Worm (Caenorhabditis elegans) whole organism, late embryonic: Measurements from ENCODE around the gene pals-27.

Source experiments
- C08G9.2 ChIP-seq: sonication (generic microtip); optimal IDR thresholded peaks from 2 replicates; lab custom pipeline; 2016; ENCODE audit warnings: mild to moderate bottlenecking, missing genetic modification characterization, moderate library complexity, missing compliant biosample characterization
- F13H6.1 ChIP-seq: sonication (generic microtip); optimal IDR thresholded peaks from 2 replicates; lab custom pipeline; 2016; ENCODE audit warnings: missing genetic modification characterization, missing compliant biosample characterization
- K02D7.2 ChIP-seq: sonication (generic microtip); optimal IDR thresholded peaks from 2 replicates; lab custom pipeline; 2017; ENCODE audit warnings: mild to moderate bottlenecking, missing genetic modification characterization, missing compliant biosample characterization
- ama-1 ChIP-seq: fragments of 150-350 bp; optimal IDR thresholded peaks from 2 replicates; lab custom pipeline; 2014
- ceh-14 ChIP-seq: sonication (generic microtip); optimal IDR thresholded peaks from 2 replicates; lab custom pipeline; 2016; ENCODE audit warnings: missing genotype, missing genetic modification characterization, missing compliant biosample characterization
- ceh-18 ChIP-seq: sonication (generic microtip); optimal IDR thresholded peaks from 2 replicates; lab custom pipeline; 2016; ENCODE audit warnings: missing genetic modification characterization, missing compliant biosample characterization
- ceh-2 ChIP-seq: sonication (generic microtip); optimal IDR thresholded peaks from 2 replicates; lab custom pipeline; 2016; ENCODE audit warnings: missing genotype, missing genetic modification characterization, missing compliant biosample characterization
- ceh-22 ChIP-seq: sonication (generic microtip); optimal IDR thresholded peaks from 2 replicates; lab custom pipeline; 2017; ENCODE audit warnings: missing biosample characterization, missing genetic modification characterization
- ceh-24 ChIP-seq: sonication (generic microtip); optimal IDR thresholded peaks from 2 replicates; lab custom pipeline; 2016; ENCODE audit warnings: mild to moderate bottlenecking, missing genetic modification characterization, missing compliant biosample characterization
- ceh-30 ChIP-seq: fragments of 150-350 bp; optimal IDR thresholded peaks from 2 replicates; lab custom pipeline; 2014; ENCODE audit warnings: missing biosample characterization, missing genetic modification characterization
- ceh-31 ChIP-seq: sonication (generic microtip); optimal IDR thresholded peaks from 2 replicates; lab custom pipeline; 2016; ENCODE audit warnings: missing genetic modification characterization, missing compliant biosample characterization
- ceh-45 ChIP-seq: fragments of 200-800 bp; sonication (Bioruptor generic); IDR thresholded peaks from 2 replicates; pipeline ENCODE4 v1.3.6; 2022; ENCODE audit warnings: missing genetic modification reagents, missing genetic modification characterization, missing compliant biosample characterization
- ceh-48 ChIP-seq: sonication (generic microtip); optimal IDR thresholded peaks from 2 replicates; lab custom pipeline; 2016; ENCODE audit warnings: missing genetic modification characterization, inconsistent platforms, missing compliant biosample characterization
- ceh-6 ChIP-seq: fragments of 200-800 bp; sonication (Bioruptor generic); optimal IDR thresholded peaks from 2 replicates; lab custom pipeline; 2018; ENCODE audit warnings: mild to moderate bottlenecking, missing genetic modification characterization, missing compliant biosample characterization
- che-1 ChIP-seq: sonication (generic microtip); optimal IDR thresholded peaks from 2 replicates; lab custom pipeline; 2016; ENCODE audit warnings: mild to moderate bottlenecking, missing genetic modification characterization, missing compliant biosample characterization
- elt-4 ChIP-seq: sonication (generic microtip); optimal IDR thresholded peaks from 2 replicates; lab custom pipeline; 2016; ENCODE audit warnings: missing genetic modification characterization, missing compliant biosample characterization
- ets-4 ChIP-seq: sonication (generic microtip); optimal IDR thresholded peaks from 2 replicates; lab custom pipeline; 2016; ENCODE audit warnings: missing genetic modification characterization, missing compliant biosample characterization
- eyg-1 ChIP-seq: sonication (generic microtip); optimal IDR thresholded peaks from 2 replicates; lab custom pipeline; 2016; ENCODE audit warnings: missing genotype, missing genetic modification characterization, missing compliant biosample characterization
- fax-1 ChIP-seq: sonication (generic microtip); optimal IDR thresholded peaks from 2 replicates; lab custom pipeline; 2016; ENCODE audit warnings: missing genotype, missing genetic modification characterization, missing compliant biosample characterization
- fkh-10 ChIP-seq: fragments of 150-350 bp; optimal IDR thresholded peaks from 2 replicates; lab custom pipeline; 2014; ENCODE audit warnings: missing biosample characterization, missing genetic modification reagents, missing genetic modification characterization
- hlh-13 ChIP-seq: fragments of 200-800 bp; sonication (Bioruptor generic); optimal IDR thresholded peaks from 2 replicates; lab custom pipeline; 2018; ENCODE audit warnings: mild to moderate bottlenecking, missing genetic modification characterization, missing compliant biosample characterization
- hlh-30 ChIP-seq: sonication (generic microtip); optimal IDR thresholded peaks from 2 replicates; lab custom pipeline; 2017; ENCODE audit warnings: antibody characterized with exemption, missing genetic modification characterization, missing compliant biosample characterization; ENCODE audit not compliant: insufficient read depth
- hlh-8 ChIP-seq: sonication (generic microtip); optimal IDR thresholded peaks from 2 replicates; lab custom pipeline; 2016; ENCODE audit warnings: missing genotype, missing genetic modification characterization, missing compliant biosample characterization
- lim-6 ChIP-seq: sonication (generic microtip); optimal IDR thresholded peaks from 2 replicates; lab custom pipeline; 2016; ENCODE audit warnings: missing genetic modification characterization, missing compliant biosample characterization
- mec-3 ChIP-seq: sonication (generic microtip); optimal IDR thresholded peaks from 2 replicates; lab custom pipeline; 2016; ENCODE audit warnings: borderline replicate concordance, missing genetic modification characterization, missing compliant biosample characterization
- nfya-1 ChIP-seq: sonication (generic microtip); optimal IDR thresholded peaks from 2 replicates; lab custom pipeline; 2017; ENCODE audit warnings: missing genetic modification characterization, mild to moderate bottlenecking, missing compliant biosample characterization, antibody characterized with exemption, moderate library complexity
- nhr-11 ChIP-seq: fragments of 150-350 bp; optimal IDR thresholded peaks from 2 replicates; lab custom pipeline; 2014; ENCODE audit warnings: missing biosample characterization, missing genetic modification characterization
- nhr-232 ChIP-seq: sonication (generic microtip); optimal IDR thresholded peaks from 2 replicates; lab custom pipeline; 2016; ENCODE audit warnings: missing genetic modification characterization, missing compliant biosample characterization
- npax-4 ChIP-seq: sonication (generic microtip); optimal IDR thresholded peaks from 2 replicates; lab custom pipeline; 2016; ENCODE audit warnings: missing genetic modification characterization, missing compliant biosample characterization
- odd-2 ChIP-seq: sonication (generic microtip); optimal IDR thresholded peaks from 2 replicates; lab custom pipeline; 2017; ENCODE audit warnings: antibody characterized with exemption, mild to moderate bottlenecking, missing genetic modification characterization, missing compliant biosample characterization
- pag-3 ChIP-seq: sonication (generic microtip); optimal IDR thresholded peaks from 2 replicates; lab custom pipeline; 2016; ENCODE audit warnings: missing compliant biosample characterization, missing genetic modification characterization, borderline replicate concordance
- sdc-2 ChIP-seq: sonication (generic microtip); optimal IDR thresholded peaks from 2 replicates; lab custom pipeline; 2016; ENCODE audit warnings: missing genotype, missing genetic modification characterization, missing compliant biosample characterization
- sox-2 ChIP-seq: fragments of 200-800 bp; sonication (Bioruptor generic); IDR thresholded peaks from 2 replicates; pipeline ENCODE4 v1.3.6; 2022; ENCODE audit warnings: missing genetic modification reagents, missing genetic modification characterization, missing compliant biosample characterization
- sox-4 ChIP-seq: sonication (generic microtip); optimal IDR thresholded peaks from 2 replicates; lab custom pipeline; 2017; ENCODE audit warnings: mild to moderate bottlenecking, missing genetic modification characterization, inconsistent platforms, missing compliant biosample characterization
- tbx-2 ChIP-seq: sonication (generic microtip); optimal IDR thresholded peaks from 2 replicates; lab custom pipeline; 2016; ENCODE audit warnings: missing genetic modification characterization, missing compliant biosample characterization
- unc-42 ChIP-seq: sonication (generic microtip); optimal IDR thresholded peaks from 2 replicates; lab custom pipeline; 2016; ENCODE audit warnings: missing genotype, missing genetic modification characterization, missing compliant biosample characterization
- unc-55 ChIP-seq: sonication (generic microtip); optimal IDR thresholded peaks from 2 replicates; lab custom pipeline; 2017; ENCODE audit warnings: missing biosample characterization, missing genetic modification reagents, missing genetic modification characterization
- ztf-16 ChIP-seq: sonication (generic microtip); optimal IDR thresholded peaks from 2 replicates; lab custom pipeline; 2017; ENCODE audit warnings: missing genetic modification characterization, missing compliant biosample characterization

The pals-27 gene

DNA sequence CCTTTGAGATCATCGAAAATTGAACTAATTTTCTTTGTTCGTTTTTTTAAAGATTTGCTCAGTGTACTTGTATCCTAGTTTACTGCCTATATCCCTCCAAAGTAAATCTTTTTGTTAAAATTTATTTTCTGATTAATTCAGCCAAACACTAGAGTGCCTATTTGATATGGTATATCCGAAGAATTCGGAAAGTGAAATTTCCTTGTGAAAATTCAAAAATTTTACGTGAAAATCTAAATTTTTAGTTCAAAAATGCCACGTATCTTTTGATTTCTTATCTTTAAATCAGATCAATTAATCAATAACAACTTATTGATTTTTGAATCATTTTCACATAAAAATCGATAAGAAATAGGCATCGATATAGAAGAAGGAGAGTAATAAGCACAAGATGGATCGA, 17.0 kb downstream of the pals-27 start, which contains the start of gene R07E5.6:
Gene R07E5.6 (plus strand): TSS at position 301 of the 400 bp plus-strand sequence.
- TF ChIP-seq lim-6 (tag; lab: Kevin White, UChicago) (no peak), ceh-45 (GFP tag; lab: Robert Waterston, UW) (no peak), che-1 (tag; lab: Kevin White, UChicago) (no peak), pag-3 (tag; lab: Kevin White, UChicago) (no peak), eyg-1 (tag; lab: Kevin White, UChicago) (no peak), sdc-2 (tag; lab: Kevin White, UChicago) (no peak), hlh-8 (no peak), ama-1 (no peak), ceh-30 (no peak), ceh-48 (tag; lab: Kevin White, UChicago) (no peak), mec-3 (tag; lab: Kevin White, UChicago) (no peak), hlh-30 (tag; lab: Kevin White, UChicago) (no peak), ceh-18 (tag; lab: Kevin White, UChicago) (no peak)

DNA sequence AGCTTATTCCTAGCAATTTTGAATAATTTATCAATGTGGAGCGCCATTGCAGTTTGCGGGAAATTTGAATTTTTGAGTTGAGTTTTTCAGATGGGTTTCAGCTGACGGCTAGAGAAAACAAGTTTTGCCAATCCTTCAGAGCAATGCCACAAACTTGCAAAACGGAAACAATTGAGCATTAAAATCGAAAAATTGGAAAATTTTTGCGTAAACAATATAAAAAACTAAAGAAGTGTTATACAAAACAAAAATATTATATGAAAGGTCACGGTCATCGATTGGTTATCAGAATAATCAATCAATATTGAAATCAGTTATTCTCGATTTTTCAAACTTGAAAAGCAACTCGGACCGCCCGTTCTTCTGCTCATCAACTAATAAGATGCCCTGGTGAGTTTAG, 19.7 kb downstream of the pals-27 start, which contains the start of gene R07E5.15:
Gene R07E5.15 (plus strand): TSS at position 301 of the 400 bp plus-strand sequence.
- no peak for TF ChIP-seq ama-1
- no peak for TF ChIP-seq nhr-232 (tag; lab: Kevin White, UChicago)

DNA sequence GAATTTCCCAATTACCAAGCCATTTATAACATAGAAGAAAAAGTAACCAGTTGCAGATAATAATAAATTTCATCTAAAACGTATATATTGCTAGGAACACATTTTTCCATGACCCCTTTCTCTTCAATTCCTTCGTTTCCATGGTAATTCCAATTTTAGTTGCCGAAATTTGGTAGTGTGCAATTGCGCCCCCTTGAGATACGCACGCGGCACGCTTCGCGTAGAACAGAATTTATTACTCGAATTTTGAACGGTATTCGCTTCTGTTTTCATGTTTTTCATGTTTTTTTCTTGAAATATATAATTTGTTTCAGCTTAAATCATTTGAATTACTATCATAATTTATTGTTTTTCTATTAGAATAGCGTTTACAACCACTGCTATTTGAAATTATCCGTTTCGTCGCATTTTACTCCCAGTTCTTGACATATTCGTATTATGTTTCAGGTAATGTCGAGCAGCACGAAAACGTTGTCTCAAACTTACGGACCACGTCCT, 22.9 kb downstream of the pals-27 start, which contains the start of the genes R07E5.17 and snfc-5:
Gene R07E5.17 (minus strand): TSS at position 98 of the 498 bp plus-strand sequence.
Gene snfc-5 (plus strand): TSS at position 448 of the 498 bp plus-strand sequence.
- TF ChIP-seq ceh-18 (tag; lab: Kevin White, UChicago) (peak; percentile 25), F13H6.1 (tag; lab: Kevin White, UChicago) (no peak), unc-42 (tag; lab: Kevin White, UChicago) (peak; percentile 37), ceh-31 (tag; lab: Kevin White, UChicago) (peak; percentile 27), ceh-14 (tag; lab: Kevin White, UChicago) (peak; percentile 44), nhr-232 (tag; lab: Kevin White, UChicago) (no peak)

DNA sequence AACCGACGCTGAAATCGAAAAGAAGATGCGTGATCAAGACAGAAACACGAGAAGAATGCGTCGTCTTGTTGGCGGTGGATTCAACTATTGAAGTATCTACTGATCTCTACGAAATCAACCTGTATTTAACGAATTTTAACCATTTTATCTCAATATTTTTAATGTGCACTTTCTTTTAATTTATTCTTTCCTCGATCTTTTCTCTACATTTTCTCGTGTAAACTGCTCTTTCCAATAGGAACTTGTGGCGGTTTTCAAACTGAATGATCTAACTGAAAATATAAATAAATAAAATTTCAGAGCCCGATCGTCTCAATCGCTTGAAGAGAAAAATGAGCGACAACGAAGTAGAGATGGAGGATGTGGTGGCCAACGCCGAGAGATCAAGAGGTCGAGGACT, 24.5 kb downstream of the pals-27 start, which contains the start of gene rnp-4:
Gene rnp-4 (plus strand): TSS at position 301 of the 400 bp plus-strand sequence.
- no peak for TF ChIP-seq ceh-48 (tag; lab: Kevin White, UChicago)
- no peak for TF ChIP-seq K02D7.2 (tag; lab: Kevin White, UChicago)
- TF ChIP-seq C08G9.2 (tag; lab: Kevin White, UChicago), result no peak
- TF ChIP-seq nhr-11 (tag; lab: Kevin White, UChicago), result no peak
- TF ChIP-seq ceh-24 (tag; lab: Kevin White, UChicago), result no peak
- TF ChIP-seq hlh-30 (tag; lab: Kevin White, UChicago), result no peak
- no peak for TF ChIP-seq elt-4 (tag; lab: Kevin White, UChicago)
- no peak for TF ChIP-seq odd-2 (tag; lab: Kevin White, UChicago)
- TF ChIP-seq nhr-232 (tag; lab: Kevin White, UChicago), result no peak
- no peak for TF ChIP-seq ceh-2 (tag; lab: Kevin White, UChicago)
- no peak for TF ChIP-seq unc-42 (tag; lab: Kevin White, UChicago)
- TF ChIP-seq fax-1 (tag; lab: Kevin White, UChicago), result no peak

DNA sequence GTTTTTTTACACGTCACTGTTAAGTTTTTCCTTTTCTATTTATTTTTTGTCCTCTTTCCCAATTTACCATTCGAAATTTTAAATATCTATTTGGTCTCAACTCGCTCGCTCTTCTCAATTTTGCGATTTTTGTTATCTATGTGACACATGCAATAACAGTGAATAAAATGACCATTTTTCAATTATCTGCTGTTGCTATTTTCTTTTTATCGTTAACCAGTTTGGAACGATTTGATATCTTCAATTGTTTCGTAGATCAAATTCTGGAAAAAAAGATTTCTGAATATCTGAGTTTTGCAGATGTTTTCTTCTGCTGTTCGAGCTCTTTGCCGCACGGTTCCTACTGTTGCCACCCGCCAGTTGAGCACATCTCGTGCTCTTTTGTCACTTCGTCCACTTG, 25.7 kb downstream of the pals-27 start, which contains the start of gene prdx-3:
Gene prdx-3 (plus strand): TSS at position 301 of the 400 bp plus-strand sequence.
- TF ChIP-seq fkh-10 (GFP tag; lab: Kevin White, UChicago), result no peak
- no peak for TF ChIP-seq nfya-1 (tag; lab: Kevin White, UChicago)
- TF ChIP-seq ztf-16, result no peak
- TF ChIP-seq unc-55 (GFP tag; lab: Kevin White, UChicago), result no peak
- no peak for TF ChIP-seq sox-4 (tag; lab: Kevin White, UChicago)
- no peak for TF ChIP-seq hlh-13
- TF ChIP-seq eyg-1 (tag; lab: Kevin White, UChicago), result no peak
- no peak for TF ChIP-seq sox-2
- no peak for TF ChIP-seq ceh-22 (tag; lab: Kevin White, UChicago)
- TF ChIP-seq ceh-6 (GFP tag; lab: Kevin White, UChicago), result no peak
- TF ChIP-seq npax-4, result no peak
- TF ChIP-seq ceh-14 (tag; lab: Kevin White, UChicago), result no peak
- TF ChIP-seq tbx-2 (tag; lab: Kevin White, UChicago), result no peak
- TF ChIP-seq ama-1, result no peak
- no peak for TF ChIP-seq ets-4
